Fruit fly (Drosophila melanogaster): ENCODE data around the gene CG15219.

DNA sequence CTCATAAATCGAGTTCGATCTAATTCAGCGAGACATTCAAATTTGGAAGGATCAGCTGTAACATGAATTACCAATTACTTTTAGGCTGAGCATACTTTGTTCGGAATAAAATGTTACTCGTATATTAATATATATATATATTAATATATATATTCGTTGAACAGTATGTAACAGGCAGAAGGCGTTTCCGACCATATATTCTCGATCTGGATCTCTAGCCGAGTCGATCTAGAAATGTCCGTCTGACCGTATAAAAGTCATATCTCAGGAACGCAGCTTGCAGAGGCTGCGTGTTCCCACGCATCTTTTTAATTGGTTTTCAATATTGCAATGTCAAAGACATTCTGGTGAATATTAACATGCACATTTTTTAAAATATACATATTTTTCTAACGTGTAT, 1.0 kb downstream of the CG15219 start, which contains the start of gene tplus3b:
- TF ChIP-seq acj6 (GFP tag; optimal IDR thresholded peaks at IDR 0.05) (no peak), CG6854 (GFP tag; optimal IDR thresholded peaks at IDR 0.05) (no peak), svp (GFP tag) (no peak), vri (GFP tag; optimal IDR thresholded peaks at IDR 0.05) (no peak), fd85E (GFP tag; optimal IDR thresholded peaks at IDR 0.05) (no peak), CG31627 (GFP tag; optimal IDR thresholded peaks at IDR 0.05) (no peak), CG1621 (tag; optimal IDR thresholded peaks at IDR 0.05) (no peak), CG6792 (GFP tag; optimal IDR thresholded peaks at IDR 0.05) (no peak), Eip75B (GFP tag; optimal IDR thresholded peaks at IDR 0.05) (no peak), Met (GFP tag; optimal IDR thresholded peaks at IDR 0.05) (no peak), CG6276 (GFP tag; optimal IDR thresholded peaks at IDR 0.05) (no peak), OdsH (GFP tag; optimal IDR thresholded peaks at IDR 0.05) (no peak)

All from whole organism, prepupa.